Worm (Caenorhabditis elegans) whole organism, young adult: ENCODE measurements around the gene clec-180.
A peak's percentile ranks its signal among the peaks of the same experiment; 100 is the strongest.

Experiments
- B0261.1 ChIP-seq: sonication (generic microtip); optimal IDR thresholded peaks from 2 replicates; lab custom pipeline; 2016; ENCODE audit warnings: mild to moderate bottlenecking, missing genetic modification characterization, moderate library complexity, missing compliant biosample characterization
- B0336.3 ChIP-seq: fragments of 200-800 bp; sonication (Bioruptor generic); IDR thresholded peaks from 2 replicates; pipeline ENCODE4 v1.3.6; 2022; ENCODE audit warnings: missing genetic modification characterization, missing compliant biosample characterization
- F23B12.7 ChIP-seq: sonication (generic microtip); optimal IDR thresholded peaks from 2 replicates; lab custom pipeline; 2017; ENCODE audit warnings: missing genetic modification characterization, mild to moderate bottlenecking, missing compliant biosample characterization, antibody characterized with exemption, moderate library complexity; ENCODE audit not compliant: insufficient read depth
- F52B5.7 ChIP-seq: sonication (generic microtip); optimal IDR thresholded peaks from 2 replicates; lab custom pipeline; 2016; ENCODE audit warnings: mild to moderate bottlenecking, missing genetic modification characterization, missing compliant biosample characterization
- K12H6.12 ChIP-seq: fragments of 200-800 bp; sonication (Bioruptor generic); optimal IDR thresholded peaks from 2 replicates; lab custom pipeline; 2018; ENCODE audit warnings: mild to moderate bottlenecking, missing genetic modification characterization, missing compliant biosample characterization
- Y79H2A.3 ChIP-seq: fragments of 200-800 bp; sonication (Bioruptor generic); conservative IDR thresholded peaks from 2 replicates; pipeline ENCODE4 v1.3.6; 2022; ENCODE audit warnings: missing genetic modification reagents, missing genetic modification characterization, missing compliant biosample characterization
- Y95B8A.8 ChIP-seq: fragments of 200-800 bp; sonication (Bioruptor generic); IDR thresholded peaks from 2 replicates; pipeline ENCODE4 v1.3.6; 2022; ENCODE audit warnings: missing genetic modification reagents, missing genetic modification characterization, missing compliant biosample characterization
- akir-1 ChIP-seq: fragments of 200-800 bp; sonication (Bioruptor generic); optimal IDR thresholded peaks from 2 replicates; lab custom pipeline; 2018; ENCODE audit warnings: mild to moderate bottlenecking, missing genetic modification characterization, moderate library complexity, missing compliant biosample characterization
- attf-3 ChIP-seq: fragments of 200-800 bp; sonication (Bioruptor generic); conservative IDR thresholded peaks from 2 replicates; pipeline ENCODE4 v1.3.6; 2022; ENCODE audit warnings: missing genetic modification reagents, missing genetic modification characterization, missing compliant biosample characterization
- ccch-3 ChIP-seq: fragments of 200-800 bp; sonication (Bioruptor generic); optimal IDR thresholded peaks from 2 replicates; lab custom pipeline; 2018; ENCODE audit warnings: mild to moderate bottlenecking, missing genetic modification characterization, missing compliant biosample characterization
- cebp-1 ChIP-seq, 2 experiments: fragments of 200-800 bp in 1 of 2; sonication (Bioruptor generic) in 1 of 2; sonication (generic microtip) in 1 of 2; IDR thresholded peaks in 1 of 2; optimal IDR thresholded peaks in 1 of 2; 2 replicates each; pipeline versions ENCODE4 v1.3.6 to Lab custom; 2017 to 2022; ENCODE audit warnings: missing compliant biosample characterization in 2 of 2, missing genetic modification characterization in 2 of 2, mild to moderate bottlenecking in 1 of 2, missing genetic modification reagents in 1 of 2, moderate library complexity in 1 of 2
- ceh-100 ChIP-seq: fragments of 200-800 bp; sonication (Bioruptor generic); IDR thresholded peaks from 2 replicates; pipeline ENCODE4 v1.3.6; 2022; ENCODE audit warnings: missing genetic modification reagents, missing genetic modification characterization, missing compliant biosample characterization
- ceh-27 ChIP-seq: fragments of 200-800 bp; sonication (Bioruptor generic); optimal IDR thresholded peaks from 2 replicates; lab custom pipeline; 2018; ENCODE audit warnings: mild to moderate bottlenecking, missing genetic modification characterization, moderate library complexity, missing compliant biosample characterization
- ceh-58 ChIP-seq: fragments of 200-800 bp; sonication (Bioruptor generic); IDR thresholded peaks from 2 replicates; pipeline ENCODE4 v1.3.6; 2022; ENCODE audit warnings: missing genetic modification characterization, missing compliant biosample characterization
- dpl-1 ChIP-seq: fragments of 150-350 bp; optimal IDR thresholded peaks from 2 replicates; lab custom pipeline; 2014; ENCODE audit warnings: missing biosample characterization, missing genetic modification reagents, missing genetic modification characterization
- ekl-4 ChIP-seq: fragments of 200-800 bp; sonication (Bioruptor generic); IDR thresholded peaks from 2 replicates; pipeline ENCODE4 v1.3.6; 2022; ENCODE audit warnings: missing genetic modification reagents, missing genetic modification characterization, missing compliant biosample characterization
- fkh-3 ChIP-seq: sonication (generic microtip); optimal IDR thresholded peaks from 2 replicates; lab custom pipeline; 2016; ENCODE audit warnings: mild to moderate bottlenecking, missing genetic modification characterization, missing compliant biosample characterization
- him-1 ChIP-seq: sonication (generic microtip); optimal IDR thresholded peaks from 2 replicates; lab custom pipeline; 2016; ENCODE audit warnings: missing genotype, missing genetic modification reagents, missing genetic modification characterization, missing compliant biosample characterization
- hmg-1.2 ChIP-seq: fragments of 200-800 bp; sonication (Bioruptor generic); IDR thresholded peaks from 2 replicates; pipeline ENCODE4 v1.3.6; 2022; ENCODE audit warnings: missing genetic modification reagents, missing genetic modification characterization, missing compliant biosample characterization
- hrde-1 ChIP-seq: sonication (generic microtip); optimal IDR thresholded peaks from 2 replicates; lab custom pipeline; 2016; ENCODE audit warnings: missing genetic modification characterization, mild to moderate bottlenecking, missing compliant biosample characterization, moderate library complexity, missing genotype, missing genetic modification reagents, borderline replicate concordance
- hsf-1 ChIP-seq: fragments of 200-800 bp; sonication (Bioruptor generic); IDR thresholded peaks from 2 replicates; pipeline ENCODE4 v1.3.6; 2022; ENCODE audit warnings: missing genetic modification reagents, missing genetic modification characterization, missing compliant biosample characterization
- let-607 ChIP-seq, 2 experiments: fragments of 200-800 bp in 1 of 2; sonication (Bioruptor generic) in 1 of 2; sonication (generic microtip) in 1 of 2; optimal IDR thresholded peaks; 2 replicates each; lab custom pipeline; 2016 to 2018; ENCODE audit warnings: mild to moderate bottlenecking in 2 of 2, missing compliant biosample characterization in 2 of 2, missing genetic modification characterization in 2 of 2, moderate library complexity in 2 of 2, missing genotype in 1 of 2
- lin-35 ChIP-seq, 3 experiments: fragments of 150-350 bp in 2 of 3; sonication (generic microtip) in 1 of 3; optimal IDR thresholded peaks; 2 replicates each; lab custom pipeline; 2014 to 2018; ENCODE audit warnings: missing biosample characterization in 3 of 3, missing genetic modification characterization in 3 of 3, missing genetic modification reagents in 3 of 3
- lin-40 ChIP-seq: sonication (generic microtip); optimal IDR thresholded peaks from 2 replicates; lab custom pipeline; 2016; ENCODE audit warnings: missing genetic modification characterization, mild to moderate bottlenecking, missing compliant biosample characterization, missing genotype, missing genetic modification reagents
- lin-54 ChIP-seq: fragments of 200-800 bp; sonication (Bioruptor generic); optimal IDR thresholded peaks from 2 replicates; lab custom pipeline; 2018; ENCODE audit warnings: mild to moderate bottlenecking, missing genetic modification characterization, missing compliant biosample characterization
- madf-3 ChIP-seq: fragments of 200-800 bp; sonication (Bioruptor generic); IDR thresholded peaks from 2 replicates; pipeline ENCODE4 v1.3.6; 2022; ENCODE audit warnings: missing genetic modification reagents, missing genetic modification characterization, missing compliant biosample characterization
- madf-6 ChIP-seq: fragments of 200-800 bp; sonication (Bioruptor generic); IDR thresholded peaks from 2 replicates; pipeline ENCODE4 v1.3.6; 2022; ENCODE audit warnings: missing genetic modification reagents, missing genetic modification characterization, missing compliant biosample characterization
- mcd-1 ChIP-seq: fragments of 200-800 bp; sonication (Bioruptor generic); IDR thresholded peaks from 2 replicates; pipeline ENCODE4 v1.3.6; 2022; ENCODE audit warnings: missing genetic modification reagents, missing genetic modification characterization, missing compliant biosample characterization
- nfya-1 ChIP-seq: sonication (generic microtip); optimal IDR thresholded peaks from 2 replicates; lab custom pipeline; 2017; ENCODE audit warnings: antibody characterized with exemption, missing compliant biosample characterization, missing genetic modification characterization, borderline replicate concordance; ENCODE audit not compliant: insufficient read depth
- nhr-120 ChIP-seq: fragments of 200-800 bp; sonication (Bioruptor generic); IDR thresholded peaks from 2 replicates; pipeline ENCODE4 v1.3.6; 2022; ENCODE audit warnings: missing genetic modification characterization, missing compliant biosample characterization
- nhr-80 ChIP-seq: sonication (generic microtip); optimal IDR thresholded peaks from 2 replicates; lab custom pipeline; 2016; ENCODE audit warnings: missing genetic modification characterization, missing compliant biosample characterization
- pbrm-1 ChIP-seq: fragments of 200-800 bp; sonication (Bioruptor generic); IDR thresholded peaks from 2 replicates; pipeline ENCODE4 v1.3.6; 2022; ENCODE audit warnings: missing genetic modification reagents, missing genetic modification characterization, missing compliant biosample characterization
- repo-1 ChIP-seq: sonication (generic microtip); optimal IDR thresholded peaks from 2 replicates; lab custom pipeline; 2017; ENCODE audit warnings: mild to moderate bottlenecking, missing genetic modification characterization, missing compliant biosample characterization
- rpc-1 ChIP-seq, 2 experiments: fragments of 150-350 bp in 1 of 2; sonication (generic microtip) in 1 of 2; optimal IDR thresholded peaks; 2 replicates each; lab custom pipeline; 2014 to 2018; ENCODE audit warnings: missing biosample characterization in 1 of 2, missing genetic modification characterization in 1 of 2, missing genetic modification reagents in 1 of 2, missing genotype in 1 of 2
- snpc-1.1 ChIP-seq: sonication (generic microtip); optimal IDR thresholded peaks from 2 replicates; lab custom pipeline; 2017; ENCODE audit warnings: missing genetic modification characterization, mild to moderate bottlenecking, missing compliant biosample characterization, antibody characterized with exemption, moderate library complexity, missing genotype, missing genetic modification reagents; ENCODE audit not compliant: insufficient read depth
- snpc-1.3 ChIP-seq: sonication (generic microtip); optimal IDR thresholded peaks from 2 replicates; lab custom pipeline; 2017; ENCODE audit warnings: missing genetic modification characterization, mild to moderate bottlenecking, missing compliant biosample characterization, antibody characterized with exemption, moderate library complexity, missing genotype, missing genetic modification reagents; ENCODE audit not compliant: insufficient read depth
- snpc-4 ChIP-seq, 5 experiments: fragments of 150-350 bp in 1 of 5; sonication (generic microtip) in 4 of 5; optimal IDR thresholded peaks; 2 replicates each; lab custom pipeline; 2014 to 2018; ENCODE audit warnings: missing genetic modification characterization in 5 of 5, missing biosample characterization in 3 of 5, antibody characterized with exemption in 2 of 5, mild to moderate bottlenecking in 2 of 5, missing compliant biosample characterization in 2 of 5, missing genotype in 2 of 5, moderate library complexity in 2 of 5, missing genetic modification reagents in 1 of 5
- somi-1 ChIP-seq: fragments of 200-800 bp; sonication (Bioruptor generic); optimal IDR thresholded peaks from 2 replicates; lab custom pipeline; 2018; ENCODE audit warnings: mild to moderate bottlenecking, missing genetic modification characterization, missing compliant biosample characterization
- tbp1 ChIP-seq: fragments of 200-800 bp; sonication (Bioruptor generic); optimal IDR thresholded peaks from 2 replicates; lab custom pipeline; 2018; ENCODE audit warnings: mild to moderate bottlenecking, missing genetic modification characterization, missing compliant biosample characterization
- tlf-1 ChIP-seq: fragments of 200-800 bp; sonication (Bioruptor generic); optimal IDR thresholded peaks from 2 replicates; lab custom pipeline; 2018; ENCODE audit warnings: mild to moderate bottlenecking, missing genetic modification characterization, missing compliant biosample characterization
- unc-62 ChIP-seq: fragments of 150-350 bp; optimal IDR thresholded peaks from 2 replicates; lab custom pipeline; 2014; ENCODE audit warnings: missing biosample characterization, missing genetic modification reagents, missing genetic modification characterization
- ztf-18 ChIP-seq: sonication (generic microtip); optimal IDR thresholded peaks from 2 replicates; lab custom pipeline; 2016; ENCODE audit warnings: missing genotype, mild to moderate bottlenecking, missing genetic modification characterization, missing compliant biosample characterization
- ztf-28 ChIP-seq: fragments of 200-800 bp; sonication (Bioruptor generic); IDR thresholded peaks from 2 replicates; pipeline ENCODE4 v1.3.6; 2022; ENCODE audit warnings: missing genetic modification reagents, missing genetic modification characterization, missing compliant biosample characterization

Gene clec-180

DNA sequence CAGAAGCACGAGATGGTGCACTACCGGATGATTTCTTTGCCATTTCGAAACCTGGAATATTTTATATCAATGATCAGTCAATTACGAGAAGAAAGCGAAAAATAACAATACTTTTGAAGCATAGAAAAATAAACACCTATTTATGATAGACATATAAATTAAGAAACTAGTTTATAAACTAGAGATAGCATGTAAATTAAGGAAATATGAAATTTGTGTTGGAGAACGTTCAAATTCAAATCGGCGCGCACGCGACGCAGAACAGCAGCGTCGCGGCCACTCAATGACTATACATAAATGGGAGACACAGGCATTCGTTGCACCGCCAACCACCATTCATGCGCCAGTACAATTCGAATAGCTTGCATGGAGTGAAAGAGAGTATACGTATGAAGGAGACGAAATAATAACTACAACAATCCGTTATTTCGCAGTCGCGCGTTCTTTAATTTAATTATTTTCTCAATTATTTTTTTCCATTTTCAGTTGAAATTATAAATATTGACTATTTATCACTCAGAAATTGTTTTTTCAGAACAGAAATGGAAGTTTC is 11.4 kb downstream of the clec-180 start, which contains the start of the genes cec-5 and nol-10 (continued):
- peak; percentile 77 for TF ChIP-seq snpc-4 (GFP tag; optimal IDR thresholded peaks at IDR 0.05; lab: Kevin White, UChicago)
- peak; percentile 76 to 89 (median 79) for TF ChIP-seq snpc-4 (tag; optimal IDR thresholded peaks at IDR 0.05; lab: Kevin White, UChicago)
- no peak for TF ChIP-seq nfya-1 (tag; lab: Kevin White, UChicago)
- TF ChIP-seq akir-1 (GFP tag; lab: Kevin White, UChicago) = no peak
- no peak for TF ChIP-seq ceh-58 (GFP tag; lab: Robert Waterston, UW)
- no peak for TF ChIP-seq ccch-3 (GFP tag; lab: Kevin White, UChicago)
- no peak for TF ChIP-seq fkh-3 (tag; lab: Kevin White, UChicago)
- peak; percentile 75 for TF ChIP-seq ekl-4 (GFP tag; lab: Robert Waterston, UW)
- peak; percentile 75 for TF ChIP-seq F23B12.7 (tag; lab: Kevin White, UChicago)
- peak; percentile 31 to 77 (median 46) for TF ChIP-seq lin-35 (GFP tag; optimal IDR thresholded peaks at IDR 0.05; lab: Kevin White, UChicago)
- no peak for TF ChIP-seq nhr-120 (GFP tag; lab: Robert Waterston, UW)
- peak in 1 of 2 experiments; percentile 41 for TF ChIP-seq let-607 (tag; optimal IDR thresholded peaks at IDR 0.05; lab: Kevin White, UChicago)
- peak; percentile 77 for TF ChIP-seq dpl-1 (GFP tag; lab: Kevin White, UChicago)
- TF ChIP-seq Y79H2A.3 (GFP tag; lab: Robert Waterston, UW) = peak; percentile 66; the same call in 1 of the 2 replicates
- peak; percentile 82 for TF ChIP-seq madf-6
- peak; percentile 97 for TF ChIP-seq snpc-1.3 (tag; lab: Kevin White, UChicago)
- peak; percentile 78 for TF ChIP-seq snpc-1.1 (tag; lab: Kevin White, UChicago)
- TF ChIP-seq ceh-27 = peak; percentile 90
- TF ChIP-seq lin-54 (GFP tag; lab: Kevin White, UChicago) = peak; percentile 95
- TF ChIP-seq mcd-1 (GFP tag; lab: Robert Waterston, UW) = peak; percentile 81
- TF ChIP-seq somi-1 = no peak
- TF ChIP-seq nhr-80 = peak; percentile 39
- no peak for TF ChIP-seq F52B5.7
- TF ChIP-seq Y95B8A.8 (GFP tag; lab: Robert Waterston, UW) = 0 out of 2 replicates have a peak, but pooled peaks have one; percentile 67
- peak; percentile 90 for TF ChIP-seq ztf-18 (tag; lab: Kevin White, UChicago)
- no peak for TF ChIP-seq cebp-1 (GFP tag; IDR thresholded peaks at IDR 0.05; lab: Robert Waterston, UW)
- TF ChIP-seq cebp-1 (tag; optimal IDR thresholded peaks at IDR 0.05; lab: Kevin White, UChicago) = peak; percentile 80
- TF ChIP-seq K12H6.12 (tag; lab: Kevin White, UChicago) = peak; percentile 36
- peak; percentile 30 for TF ChIP-seq repo-1 (tag; lab: Kevin White, UChicago)
- peak; percentile 99 for TF ChIP-seq madf-3 (GFP tag; lab: Robert Waterston, UW)
- TF ChIP-seq unc-62 (GFP tag; lab: Kevin White, UChicago) = no peak
- peak; percentile 74 for TF ChIP-seq tbp1 (GFP tag; lab: Kevin White, UChicago)
- TF ChIP-seq hmg-1.2 = peak; percentile 89
- 0 out of 2 replicates have a peak, but pooled peaks have one; percentile 26 for TF ChIP-seq hsf-1 (GFP tag; lab: Robert Waterston, UW)
- TF ChIP-seq him-1 (tag; lab: Kevin White, UChicago) = peak; percentile 45
- TF ChIP-seq attf-3 = peak; percentile 96
- peak; percentile 88 for TF ChIP-seq pbrm-1
- TF ChIP-seq B0336.3 (GFP tag; lab: Robert Waterston, UW) = peak; percentile 57; the same call in 1 of the 2 replicates
- TF ChIP-seq ztf-28 (GFP tag; lab: Robert Waterston, UW) = 0 out of 2 replicates have a peak, but pooled peaks have one; percentile 27
- peak; percentile 9 for TF ChIP-seq B0261.1 (tag; lab: Kevin White, UChicago)
- peak; percentile 24 for TF ChIP-seq hrde-1 (tag; lab: Kevin White, UChicago)
- peak; percentile 83 for TF ChIP-seq ceh-100
- peak; percentile 73 for TF ChIP-seq tlf-1 (GFP tag; lab: Kevin White, UChicago)
- no peak for TF ChIP-seq rpc-1 (optimal IDR thresholded peaks at IDR 0.05; lab: Kevin White, UChicago)
- peak; percentile 0 for TF ChIP-seq rpc-1 (tag; optimal IDR thresholded peaks at IDR 0.05; lab: Kevin White, UChicago)
- peak; percentile 62 for TF ChIP-seq lin-40 (tag; lab: Kevin White, UChicago)
